Worm (Caenorhabditis elegans): ENCODE results near the gene F18H3.4.

Gene F18H3.4

ce11 chrX:13530015-13530778 lies 1.3 kb downstream of the F18H3.4 start:
- TF ChIP-seq nhr-237 (tag; optimal IDR thresholded peaks at IDR 0.05) (no peak), ceh-39 (tag; optimal IDR thresholded peaks at IDR 0.05) (no peak), nhr-2 (tag; optimal IDR thresholded peaks at IDR 0.05) (no peak), mab-5 (tag; optimal IDR thresholded peaks at IDR 0.05) (no peak), ham-2 (GFP tag; optimal IDR thresholded peaks at IDR 0.05) (no peak), sptf-1 (tag; optimal IDR thresholded peaks at IDR 0.05) (no peak), nhr-28 (tag; optimal IDR thresholded peaks at IDR 0.05) (no peak), ceh-83 (GFP tag; optimal IDR thresholded peaks at IDR 0.05) (no peak), snpc-4 (tag; optimal IDR thresholded peaks at IDR 0.05) (no peak), ceh-43 (GFP tag; optimal IDR thresholded peaks at IDR 0.05) (no peak), lin-32 (GFP tag; optimal IDR thresholded peaks at IDR 0.05) (no peak), unc-120 (tag; optimal IDR thresholded peaks at IDR 0.05; ENCODE audit: poor library complexity, severe bottlenecking) (no peak), pha-4 (tag; optimal IDR thresholded peaks at IDR 0.05) (no peak), blmp-1 (tag; optimal IDR thresholded peaks at IDR 0.05) (no peak)

ce11 chrX:13532424-13533309 lies 3.8 kb downstream of the F18H3.4 start, which contains the start of gene acr-12:
Gene acr-12, plus strand, starts transcription at chrX:13532853.
- TF ChIP-seq mls-2 (tag; optimal IDR thresholded peaks at IDR 0.05) (peak; percentile 27), ceh-83 (GFP tag; optimal IDR thresholded peaks at IDR 0.05) (no peak), blmp-1 (tag; optimal IDR thresholded peaks at IDR 0.05) (no peak), ces-1 (GFP tag; optimal IDR thresholded peaks at IDR 0.05) (peak; percentile 97), ceh-43 (GFP tag; optimal IDR thresholded peaks at IDR 0.05) (no peak)

ce11 chrX:13536759-13537158 lies 7.9 kb downstream of the F18H3.4 start, which contains the start of gene R01E6.5:
Gene R01E6.5, plus strand, starts transcription at chrX:13537059.
- TF ChIP-seq blmp-1 (tag; optimal IDR thresholded peaks at IDR 0.05) (no peak), lin-32 (GFP tag; optimal IDR thresholded peaks at IDR 0.05) (no peak), cnd-1 (tag; optimal IDR thresholded peaks at IDR 0.05) (no peak), flh-1 (GFP tag; optimal IDR thresholded peaks at IDR 0.05) (no peak), pha-4 (tag; optimal IDR thresholded peaks at IDR 0.05) (no peak), nhr-28 (tag; optimal IDR thresholded peaks at IDR 0.05) (no peak), nhr-76 (tag; optimal IDR thresholded peaks at IDR 0.05) (no peak), drap-1 (GFP tag; optimal IDR thresholded peaks at IDR 0.05) (no peak), ztf-11 (tag; optimal IDR thresholded peaks at IDR 0.05) (no peak), lsy-2 (tag; optimal IDR thresholded peaks at IDR 0.05) (no peak), unc-62 (GFP tag; optimal IDR thresholded peaks at IDR 0.05) (no peak), ceh-39 (tag; optimal IDR thresholded peaks at IDR 0.05) (no peak), mep-1 (tag; optimal IDR thresholded peaks at IDR 0.05) (no peak)

ce11 chrX:13539701-13540100 lies 10.8 kb downstream of the F18H3.4 start:
- TF ChIP-seq pha-4 (tag; optimal IDR thresholded peaks at IDR 0.05) = no peak
- TF ChIP-seq nhr-28 (tag; optimal IDR thresholded peaks at IDR 0.05) = no peak
- no peak for TF ChIP-seq lin-32 (GFP tag; optimal IDR thresholded peaks at IDR 0.05)
- no peak for TF ChIP-seq unc-120 (tag; optimal IDR thresholded peaks at IDR 0.05; ENCODE audit: poor library complexity, severe bottlenecking)
- no peak for TF ChIP-seq tbx-8 (GFP tag; optimal IDR thresholded peaks at IDR 0.05)
- TF ChIP-seq M03D4.4 (tag; optimal IDR thresholded peaks at IDR 0.05) = no peak

- TF ChIP-seq ceh-43 (GFP tag; optimal IDR thresholded peaks at IDR 0.05) (no peak), sem-2 (GFP tag; optimal IDR thresholded peaks at IDR 0.05) (no peak), elt-1 (tag; optimal IDR thresholded peaks at IDR 0.05; ENCODE audit: borderline replicate concordance, insufficient read depth) (no peak), nhr-28 (tag; optimal IDR thresholded peaks at IDR 0.05) (no peak), ces-1 (GFP tag; optimal IDR thresholded peaks at IDR 0.05) (no peak), hlh-1 (tag; optimal IDR thresholded peaks at IDR 0.05) (no peak), snpc-4 (tag; optimal IDR thresholded peaks at IDR 0.05) (no peak), ham-2 (GFP tag; optimal IDR thresholded peaks at IDR 0.05) (no peak), zip-8 (tag; optimal IDR thresholded peaks at IDR 0.05) (no peak), lin-32 (GFP tag; optimal IDR thresholded peaks at IDR 0.05) (no peak), cnd-1 (tag; optimal IDR thresholded peaks at IDR 0.05) (no peak), unc-39 (tag; optimal IDR thresholded peaks at IDR 0.05) (no peak), blmp-1 (tag; optimal IDR thresholded peaks at IDR 0.05) (no peak), bed-3 (GFP tag; optimal IDR thresholded peaks at IDR 0.05) (no peak)
Observed at ce11 chrX:13541335-13541734, 12.4 kb downstream of the F18H3.4 start.
